Fruit fly (Drosophila melanogaster) whole organism: Measurements from ENCODE around the gene CG46059.

Source experiments
- CG8478 ChIP-seq: fragments of >200 bp; optimal IDR thresholded peaks from 2 replicates; lab custom pipeline; 2018; ENCODE audit warnings: inconsistent platforms
- Dll ChIP-seq: fragments of >200 bp; optimal IDR thresholded peaks from 2 replicates; lab custom pipeline; 2017
- EcR ChIP-seq, 2 experiments: fragments of >200 bp; optimal IDR thresholded peaks; 2 replicates each; lab custom pipeline; 2017; ENCODE audit warnings: missing biosample characterization in 2 of 2, missing genetic modification characterization in 2 of 2, missing genetic modification reagents in 2 of 2
- pan ChIP-seq: fragments of >200 bp; optimal IDR thresholded peaks from 2 replicates; lab custom pipeline; 2017
- psq ChIP-seq: fragments of >200 bp; optimal IDR thresholded peaks from 2 replicates; lab custom pipeline; 2017
- usp ChIP-seq: fragments of >200 bp; optimal IDR thresholded peaks from 2 replicates; lab custom pipeline; 2017; ENCODE audit warnings: missing biosample characterization, missing genetic modification characterization, mixed read lengths

CG46059 gene

DNA sequence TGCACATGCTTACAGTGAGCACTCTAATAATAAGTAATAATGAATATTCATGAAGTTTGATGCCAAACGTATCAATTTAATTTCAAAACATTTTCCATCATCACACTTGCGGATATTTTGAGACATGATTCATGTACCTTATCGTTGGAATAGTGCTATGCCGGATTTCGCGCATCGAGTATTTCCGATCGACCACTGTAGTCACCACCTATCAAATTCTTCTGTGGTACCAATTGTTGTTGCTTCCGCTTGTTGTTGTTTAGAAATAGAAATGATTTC, 42.7 kb downstream of the CG46059 start:
- TF ChIP-seq Dll (lab: Kevin White, UChicago) (no peak), psq (lab: Kevin White, UChicago) (no peak), EcR (GFP tag; optimal IDR thresholded peaks at IDR 0.05; lab: Kevin White, UChicago) (no peak), CG8478 (lab: Kevin White, UChicago) (no peak), usp (no peak), pan (no peak)

dm6 chr2L:19140257-19140983, 43.2 kb downstream of the CG46059 start:
- TF ChIP-seq usp (no peak), EcR (GFP tag; optimal IDR thresholded peaks at IDR 0.05; lab: Kevin White, UChicago) (no peak), CG8478 (lab: Kevin White, UChicago) (no peak), psq (lab: Kevin White, UChicago) (no peak), pan (no peak), Dll (lab: Kevin White, UChicago) (no peak)

- TF ChIP-seq usp (no peak), psq (lab: Kevin White, UChicago) (no peak), pan (no peak), EcR (GFP tag; optimal IDR thresholded peaks at IDR 0.05; lab: Kevin White, UChicago) (no peak), CG8478 (lab: Kevin White, UChicago) (no peak), Dll (lab: Kevin White, UChicago) (no peak)
Observed at dm6 chr2L:19139751-19140150, 43.8 kb downstream of the CG46059 start.

- TF ChIP-seq EcR (GFP tag; optimal IDR thresholded peaks at IDR 0.05; lab: Kevin White, UChicago): peak in 1 of 2 experiments; percentile 58
- no peak for TF ChIP-seq pan
- no peak for TF ChIP-seq CG8478 (lab: Kevin White, UChicago)
Observed at dm6 chr2L:19138361-19139041, 45.1 kb downstream of the CG46059 start.

DNA sequence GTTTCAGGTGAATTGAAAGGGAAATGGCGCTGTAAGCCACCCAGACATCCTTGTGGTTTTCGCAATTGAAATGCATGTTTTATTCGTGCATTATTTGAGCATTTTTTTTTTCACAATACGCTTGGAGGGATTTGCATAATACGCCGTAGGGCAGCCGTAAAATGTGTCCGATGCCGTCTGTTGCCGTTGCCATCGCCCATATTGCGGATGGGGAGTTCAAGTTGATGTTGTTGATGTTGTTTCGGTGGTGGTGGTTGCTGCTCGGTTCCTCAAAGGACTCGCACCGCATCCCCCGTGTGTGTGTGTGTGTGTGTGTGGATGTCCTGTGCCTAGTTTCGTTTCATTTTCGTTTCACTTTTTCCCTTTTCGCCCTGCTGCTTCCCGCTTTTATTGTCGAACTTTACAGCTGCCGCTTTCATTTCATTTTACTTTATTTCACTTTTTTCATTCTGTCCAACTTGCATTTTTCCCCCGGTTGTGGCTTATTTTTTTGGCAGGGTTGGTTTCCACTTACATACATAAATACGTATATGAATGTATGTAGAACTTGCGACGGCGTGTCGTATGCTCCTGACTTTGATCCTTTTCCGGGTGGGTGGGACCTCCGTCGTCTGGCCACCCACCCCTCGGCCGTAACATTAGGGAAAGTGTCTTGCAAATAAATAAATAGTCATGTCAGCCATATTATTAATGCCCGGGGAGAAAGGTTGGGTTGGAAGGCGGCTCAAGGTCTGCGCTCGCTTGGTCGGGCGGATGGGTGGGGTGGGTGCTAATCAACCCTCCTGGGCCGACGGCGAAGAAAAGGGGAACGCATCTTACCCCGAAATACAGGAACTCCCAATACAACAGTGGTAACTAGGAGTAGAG, 45.9 kb downstream of the CG46059 start:
- TF ChIP-seq pan: no peak
- TF ChIP-seq psq (lab: Kevin White, UChicago): no peak
- no peak for TF ChIP-seq EcR (GFP tag; optimal IDR thresholded peaks at IDR 0.05; lab: Kevin White, UChicago)
- no peak for TF ChIP-seq CG8478 (lab: Kevin White, UChicago)
- no peak for TF ChIP-seq Dll (lab: Kevin White, UChicago)
- no peak for TF ChIP-seq usp

dm6 chr2L:19136735-19137134, 46.9 kb downstream of the CG46059 start:
- no peak for TF ChIP-seq Dll (lab: Kevin White, UChicago)
- TF ChIP-seq psq (lab: Kevin White, UChicago): no peak
- no peak for TF ChIP-seq EcR (GFP tag; optimal IDR thresholded peaks at IDR 0.05; lab: Kevin White, UChicago)
- TF ChIP-seq usp: no peak
- TF ChIP-seq CG8478 (lab: Kevin White, UChicago): no peak
- no peak for TF ChIP-seq pan

DNA sequence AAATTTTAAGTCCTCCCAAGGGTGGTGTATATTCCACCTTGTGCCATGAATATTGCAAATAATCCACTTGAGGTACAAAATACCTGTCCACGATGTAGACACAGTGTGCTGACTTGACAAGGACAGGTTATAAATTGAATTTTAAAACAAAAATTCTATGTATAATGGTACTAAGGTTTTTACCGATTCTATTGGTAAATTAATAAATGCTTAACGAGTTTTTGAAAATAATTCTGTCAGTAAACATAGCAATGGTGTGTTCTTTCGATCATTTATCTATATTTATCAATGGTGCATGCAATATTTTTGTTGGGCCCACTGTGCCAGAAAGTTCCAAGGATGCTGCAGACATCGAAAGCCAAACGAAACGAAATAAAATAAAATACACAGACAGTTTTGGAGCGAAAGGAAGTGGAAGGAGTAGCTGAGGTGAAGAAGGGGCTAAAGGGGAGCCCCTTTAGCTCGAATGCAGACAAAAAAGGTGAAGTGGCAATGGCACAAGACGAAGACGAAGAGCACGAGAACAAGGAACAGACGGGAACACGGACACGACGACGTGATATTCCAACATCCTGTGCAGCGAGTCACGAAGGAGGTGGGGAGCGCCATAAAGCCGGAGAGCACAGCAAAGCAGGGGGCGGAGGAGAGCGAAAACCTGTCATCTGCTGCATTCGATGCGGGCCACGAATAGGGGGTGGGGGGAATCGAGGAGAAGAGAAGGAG, 47.5 kb downstream of the CG46059 start:
- TF ChIP-seq usp (no peak), psq (lab: Kevin White, UChicago) (no peak), EcR (GFP tag; optimal IDR thresholded peaks at IDR 0.05; lab: Kevin White, UChicago) (no peak), pan (no peak), CG8478 (lab: Kevin White, UChicago) (no peak), Dll (lab: Kevin White, UChicago) (no peak)

DNA sequence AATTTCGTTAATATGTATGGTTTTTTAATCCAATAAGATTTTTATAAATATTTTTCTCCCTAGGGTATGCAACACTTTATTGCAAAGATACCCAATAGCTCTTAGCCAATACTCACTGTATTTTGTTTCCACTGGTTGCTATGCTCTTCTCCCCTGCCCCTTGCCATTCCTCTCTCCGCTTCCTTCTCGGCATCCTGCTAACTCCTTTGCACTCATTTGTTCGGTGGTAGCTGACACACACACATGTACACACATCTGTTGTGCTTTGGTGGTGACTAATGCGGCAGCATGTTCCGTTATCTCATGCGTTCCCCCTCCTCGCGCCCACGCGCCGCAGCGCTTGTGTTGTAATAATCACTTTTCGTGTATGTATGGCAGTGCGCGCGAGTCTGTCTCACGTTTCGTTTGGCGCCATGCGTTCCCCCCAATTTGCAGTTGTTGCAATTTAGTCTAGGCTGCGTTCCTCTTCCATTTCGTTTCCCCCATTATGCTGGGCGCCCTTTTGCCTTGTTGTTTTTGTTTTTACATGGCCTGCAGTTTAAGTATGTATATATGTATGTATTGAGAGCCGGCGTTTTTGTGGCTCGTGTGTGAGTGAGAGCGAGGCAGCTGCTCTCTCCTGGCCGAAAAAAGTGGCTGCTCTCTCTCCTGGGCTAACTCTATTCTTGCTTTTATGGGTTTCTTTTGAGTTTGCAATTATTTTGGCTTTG, 48.6 kb downstream of the CG46059 start, which contains the start of gene Polr1D:
Gene Polr1D, minus strand, starts transcription at position 420 of the 710 bp plus-strand sequence.
- no peak for TF ChIP-seq usp
- peak; percentile 69 for TF ChIP-seq Dll (lab: Kevin White, UChicago)

DNA sequence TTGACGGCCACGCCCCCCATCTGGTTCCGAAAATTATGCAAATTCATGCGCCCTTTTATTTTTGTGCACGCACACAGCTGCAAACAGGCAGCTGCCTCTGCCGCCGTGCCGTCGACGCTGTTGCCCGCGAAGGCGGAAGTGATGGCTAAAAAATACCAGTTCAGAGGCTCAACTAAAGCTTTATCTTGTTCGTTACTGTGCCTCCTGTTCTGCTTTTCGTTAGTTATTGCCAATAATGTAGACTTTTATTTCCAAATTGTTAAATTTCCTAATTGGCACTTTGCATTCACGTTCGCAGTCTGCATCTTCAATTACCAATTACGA, 49.3 kb downstream of the CG46059 start:
- TF ChIP-seq CG8478 (lab: Kevin White, UChicago) (no peak), EcR (GFP tag; optimal IDR thresholded peaks at IDR 0.05; lab: Kevin White, UChicago) (no peak), Dll (lab: Kevin White, UChicago) (no peak), usp (no peak), pan (no peak), psq (lab: Kevin White, UChicago) (no peak)

dm6 chr2L:19133465-19134365, 49.9 kb downstream of the CG46059 start, which contains the start of gene brat:
brat (plus strand) TSS chr2L:19133816.
- TF ChIP-seq CG8478 (lab: Kevin White, UChicago) (no peak), psq (lab: Kevin White, UChicago) (no peak), usp (no peak), EcR (GFP tag; optimal IDR thresholded peaks at IDR 0.05; lab: Kevin White, UChicago) (no peak), pan (no peak), Dll (lab: Kevin White, UChicago) (no peak)
